Worm (Caenorhabditis elegans): Measurements from ENCODE around the gene cyp-23A1.

ce11 chrII:4462842-4463241 lies 49.2 kb upstream of the cyp-23A1 start:
- TF ChIP-seq snpc-4 (tag; optimal IDR thresholded peaks at IDR 0.05) = no peak
- no peak for TF ChIP-seq ceh-28 (tag; optimal IDR thresholded peaks at IDR 0.05)
- no peak for TF ChIP-seq lin-39 (tag; optimal IDR thresholded peaks at IDR 0.05)
- no peak for TF ChIP-seq fkh-10 (GFP tag; optimal IDR thresholded peaks at IDR 0.05)
- no peak for TF ChIP-seq elt-3 (tag; optimal IDR thresholded peaks at IDR 0.05)
